Fruit fly (Drosophila melanogaster) whole organism, wandering third instar larva: ENCODE data around the gene Hs3st-B.

Experiments used
- Abd-B ChIP-seq: fragments of >200 bp; optimal IDR thresholded peaks from 2 replicates; lab custom pipeline; 2017; ENCODE audit warnings: missing biosample characterization, missing genetic modification characterization
- CG32264 ChIP-seq: fragments of 200-800 bp; sonication (Bioruptor generic); optimal IDR thresholded peaks from 2 replicates; lab custom pipeline; 2016; ENCODE audit warnings: missing biosample characterization, missing genetic modification characterization
- CG9705 ChIP-seq: fragments of 200-800 bp; sonication (Bioruptor generic); optimal IDR thresholded peaks from 2 replicates; lab custom pipeline; 2018; ENCODE audit warnings: missing biosample characterization, mild to moderate bottlenecking, missing genetic modification characterization
- CrebA ChIP-seq: fragments of 200-800 bp; sonication (Bioruptor generic); optimal IDR thresholded peaks from 2 replicates; lab custom pipeline; 2016; ENCODE audit warnings: missing biosample characterization, mild to moderate bottlenecking, missing genetic modification characterization, borderline replicate concordance
- Dfd ChIP-seq: fragments of >200 bp; optimal IDR thresholded peaks from 2 replicates; lab custom pipeline; 2017; ENCODE audit warnings: missing biosample characterization, missing genetic modification characterization
- Dif ChIP-seq: fragments of 200-275, 200-300 bp; sonication (Bioruptor generic); optimal IDR thresholded peaks from 2 replicates; lab custom pipeline; 2018; ENCODE audit warnings: missing biosample characterization, missing genetic modification characterization; ENCODE audit not compliant: partially characterized antibody
- GATAd ChIP-seq: sonication (Bioruptor generic); optimal IDR thresholded peaks from 2 replicates; lab custom pipeline; 2016; ENCODE audit warnings: missing biosample characterization, missing genetic modification characterization
- HLH106 ChIP-seq: fragments of 200-800 bp; optimal IDR thresholded peaks from 3 replicates; lab custom pipeline; 2019; ENCODE audit warnings: missing biosample characterization, mild to moderate bottlenecking, missing genetic modification characterization, moderate library complexity
- Hnf4 ChIP-seq: fragments of 200-800 bp; sonication (Bioruptor generic); optimal IDR thresholded peaks from 2 replicates; lab custom pipeline; 2016; ENCODE audit warnings: missing biosample characterization, mild to moderate bottlenecking, missing genetic modification characterization
- Hr83 ChIP-seq: fragments of 200-300 bp; sonication (Bioruptor generic); optimal IDR thresholded peaks from 2 replicates; lab custom pipeline; 2016; ENCODE audit warnings: missing biosample characterization, mild to moderate bottlenecking, missing genetic modification characterization, moderate library complexity; ENCODE audit not compliant: poor library complexity, severe bottlenecking
- Mio ChIP-seq: sonication (Bioruptor generic); optimal IDR thresholded peaks from 2 replicates; lab custom pipeline; 2016; ENCODE audit warnings: missing biosample characterization, missing genetic modification characterization
- Myc ChIP-seq: fragments of >200 bp; optimal IDR thresholded peaks from 2 replicates; lab custom pipeline; 2017
- OdsH ChIP-seq: fragments of 200-800 bp; sonication (Bioruptor generic); optimal IDR thresholded peaks from 2 replicates; lab custom pipeline; 2016; ENCODE audit warnings: missing biosample characterization, mild to moderate bottlenecking, missing genetic modification characterization
- Rel ChIP-seq, 2 experiments: fragments of 200-800 bp; sonication (Bioruptor generic) in 1 of 2; optimal IDR thresholded peaks; 2 replicates in 1 of 2; 3 replicates in 1 of 2; lab custom pipeline; 2016 to 2019; ENCODE audit warnings: mild to moderate bottlenecking in 2 of 2, missing biosample characterization in 2 of 2, missing genetic modification characterization in 2 of 2, moderate library complexity in 1 of 2
- Sp1 ChIP-seq: fragments of 200-800 bp; sonication (Bioruptor generic); optimal IDR thresholded peaks from 3 replicates; lab custom pipeline; 2019; ENCODE audit warnings: missing biosample characterization, mild to moderate bottlenecking, missing genetic modification characterization, moderate library complexity
- Vsx2 ChIP-seq: fragments of 200-300, 225-300 bp; sonication (Bioruptor generic); optimal IDR thresholded peaks from 2 replicates; lab custom pipeline; 2018; ENCODE audit warnings: missing biosample characterization, missing genetic modification characterization; ENCODE audit not compliant: partially characterized antibody
- br ChIP-seq: fragments of 200-800 bp; sonication (Bioruptor generic); optimal IDR thresholded peaks from 2 replicates; lab custom pipeline; 2016; ENCODE audit warnings: missing biosample characterization, missing genetic modification characterization
- dl ChIP-seq, 2 experiments: fragments of 175-275, 200-275 bp in 1 of 2; fragments of 200-275 bp in 1 of 2; sonication (Bioruptor generic); optimal IDR thresholded peaks; lab custom pipeline; 2018; ENCODE audit warnings: mild to moderate bottlenecking in 2 of 2, missing biosample characterization in 2 of 2, missing genetic modification characterization in 2 of 2, moderate library complexity in 2 of 2; ENCODE audit not compliant: partially characterized antibody in 2 of 2, insufficient read depth in 1 of 2
- dmrt93B ChIP-seq: fragments of 200-800 bp; sonication (Bioruptor generic); optimal IDR thresholded peaks from 2 replicates; lab custom pipeline; 2018; ENCODE audit warnings: missing biosample characterization, mild to moderate bottlenecking, missing genetic modification characterization
- dsf ChIP-seq: sonication (Bioruptor generic); optimal IDR thresholded peaks from 2 replicates; lab custom pipeline; 2016; ENCODE audit warnings: missing biosample characterization, missing genetic modification characterization, borderline replicate concordance
- ey ChIP-seq: fragments of 200-800 bp; sonication (Bioruptor generic); optimal IDR thresholded peaks from 2 replicates; lab custom pipeline; 2016; ENCODE audit warnings: missing biosample characterization, missing genetic modification characterization
- foxo ChIP-seq, 2 experiments: fragments of 200-800 bp; sonication (Bioruptor generic); optimal IDR thresholded peaks; 2 replicates in 1 of 2; 3 replicates in 1 of 2; lab custom pipeline; 2016 to 2017; ENCODE audit warnings: missing biosample characterization in 2 of 2, missing genetic modification characterization in 2 of 2
- fru ChIP-seq: fragments of 200-800 bp; sonication (Bioruptor generic); optimal IDR thresholded peaks from 3 replicates; lab custom pipeline; 2016; ENCODE audit warnings: missing biosample characterization, mild to moderate bottlenecking, missing genetic modification characterization
- h ChIP-seq: fragments of 200-800 bp; sonication (Bioruptor generic); optimal IDR thresholded peaks from 3 replicates; lab custom pipeline; 2016; ENCODE audit warnings: missing biosample characterization, mild to moderate bottlenecking, missing genetic modification characterization
- jim ChIP-seq: fragments of 175-275, 200-325 bp; sonication (Bioruptor generic); optimal IDR thresholded peaks from 2 replicates; lab custom pipeline; 2016; ENCODE audit warnings: missing biosample characterization, mild to moderate bottlenecking, missing genetic modification characterization
- lola ChIP-seq: fragments of >200 bp; optimal IDR thresholded peaks from 2 replicates; lab custom pipeline; 2017; ENCODE audit warnings: missing biosample characterization, missing genetic modification characterization
- pan ChIP-seq: fragments of >200 bp; optimal IDR thresholded peaks from 2 replicates; lab custom pipeline; 2017
- rgr ChIP-seq: fragments of 200-800 bp; sonication (Bioruptor generic); optimal IDR thresholded peaks from 3 replicates; lab custom pipeline; 2016; ENCODE audit warnings: missing biosample characterization, mild to moderate bottlenecking, missing genetic modification characterization
- sage ChIP-seq: fragments of 200-800 bp; sonication (Bioruptor generic); optimal IDR thresholded peaks from 2 replicates; lab custom pipeline; 2016; ENCODE audit warnings: missing biosample characterization, mild to moderate bottlenecking, missing genetic modification characterization
- sv ChIP-seq: fragments of 200-800 bp; sonication (Bioruptor generic); optimal IDR thresholded peaks from 3 replicates; lab custom pipeline; 2016; ENCODE audit warnings: missing biosample characterization, missing genetic modification characterization
- tai ChIP-seq: sonication (Bioruptor generic); optimal IDR thresholded peaks from 2 replicates; lab custom pipeline; 2016; ENCODE audit warnings: missing biosample characterization, missing genetic modification characterization
- woc ChIP-seq: sonication (Bioruptor generic); optimal IDR thresholded peaks from 2 replicates; lab custom pipeline; 2016; ENCODE audit warnings: missing biosample characterization, mild to moderate bottlenecking, missing genetic modification characterization

Gene Hs3st-B

DNA sequence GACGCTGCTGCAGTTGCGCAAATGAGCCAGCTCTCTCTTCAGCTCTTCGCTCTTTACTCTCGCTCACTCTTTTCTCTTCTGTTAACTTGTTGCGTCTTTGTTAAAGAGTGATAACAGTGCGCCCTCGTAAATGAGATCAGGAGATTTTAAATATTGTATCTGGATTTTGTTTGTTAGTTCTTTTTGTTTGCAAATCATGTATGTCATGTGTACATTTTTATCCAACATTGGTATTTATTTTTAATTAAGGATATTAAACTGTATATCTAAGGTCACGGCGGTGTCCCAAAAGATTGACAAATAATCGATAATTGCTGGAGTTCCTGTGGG lies 50.3 kb downstream of the Hs3st-B start:
- TF ChIP-seq pan (lab: Kevin White, UChicago) (no peak), dmrt93B (GFP tag; lab: Kevin White, UChicago) (peak; percentile 17), br (GFP tag; lab: Kevin White, UChicago) (peak; percentile 8), foxo (GFP tag; optimal IDR thresholded peaks at IDR 0.05; lab: Kevin White, UChicago) (peak in 1 of 2 experiments; percentile 41), GATAd (GFP tag; lab: Kevin White, UChicago) (no peak), fru (GFP tag; lab: Kevin White, UChicago) (peak; percentile 55), CG32264 (GFP tag; lab: Kevin White, UChicago) (peak; percentile 25), rgr (GFP tag; lab: Kevin White, UChicago) (peak; percentile 49), OdsH (peak; percentile 23), jim (GFP tag; lab: Kevin White, UChicago) (no peak), CrebA (GFP tag; lab: Kevin White, UChicago) (no peak), woc (GFP tag; lab: Kevin White, UChicago) (no peak), Sp1 (GFP tag; lab: Kevin White, UChicago) (peak; percentile 17), Hr83 (GFP tag; lab: Kevin White, UChicago) (no peak), dl (GFP tag; optimal IDR thresholded peaks at IDR 0.05; lab: Kevin White, UChicago; ENCODE audit: insufficient read depth in 1 of 2, partially characterized antibody in 2 of 2) (peak; percentile 84 to 88), Vsx2 (peak; percentile 56), sage (GFP tag; lab: Kevin White, UChicago) (peak; percentile 54), Mio (no peak), Dfd (GFP tag; lab: Kevin White, UChicago) (no peak), Hnf4 (GFP tag; lab: Kevin White, UChicago) (peak; percentile 59), sv (no peak), ey (GFP tag; lab: Kevin White, UChicago) (peak; percentile 35), dsf (GFP tag; lab: Kevin White, UChicago) (peak; percentile 34), Rel (GFP tag; optimal IDR thresholded peaks at IDR 0.05; lab: Kevin White, UChicago) (no peak), Rel (tag; optimal IDR thresholded peaks at IDR 0.05; lab: Kevin White, UChicago) (no peak), tai (GFP tag; lab: Kevin White, UChicago) (peak; percentile 0), Dif (GFP tag; lab: Kevin White, UChicago) (peak; percentile 89), Myc (lab: Kevin White, UChicago) (no peak), HLH106 (peak; percentile 66), CG9705 (GFP tag; lab: Kevin White, UChicago) (no peak), h (GFP tag; lab: Kevin White, UChicago) (peak; percentile 65)

DNA sequence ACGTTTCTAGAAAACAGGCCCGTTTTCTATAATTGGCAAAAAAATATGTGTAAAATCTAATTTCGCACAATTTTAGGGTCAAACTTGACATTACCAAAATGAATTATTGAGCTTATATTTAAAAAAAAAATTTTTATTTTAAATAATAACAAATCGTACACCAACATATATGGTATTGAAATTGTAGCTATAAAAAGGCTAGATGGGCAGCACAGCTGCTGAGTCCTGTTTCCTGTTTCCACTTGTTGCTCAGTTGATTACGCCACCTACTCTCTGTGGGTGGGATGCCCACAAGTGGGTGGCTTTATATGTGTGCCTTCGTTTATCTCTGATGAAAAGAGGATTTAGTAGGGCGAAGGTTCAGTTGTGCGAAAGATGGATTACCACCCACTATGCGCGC lies 50.9 kb downstream of the Hs3st-B start:
- no peak for TF ChIP-seq foxo (GFP tag; optimal IDR thresholded peaks at IDR 0.05; lab: Kevin White, UChicago)
- TF ChIP-seq Abd-B (GFP tag; lab: Kevin White, UChicago), result no peak
- TF ChIP-seq Dfd (GFP tag; lab: Kevin White, UChicago), result no peak
- TF ChIP-seq HLH106, result no peak
- no peak for TF ChIP-seq lola (GFP tag; lab: Kevin White, UChicago)
- TF ChIP-seq CG9705 (GFP tag; lab: Kevin White, UChicago), result no peak
- no peak for TF ChIP-seq h (GFP tag; lab: Kevin White, UChicago)
- TF ChIP-seq Hnf4 (GFP tag; lab: Kevin White, UChicago), result no peak
- TF ChIP-seq Hr83 (GFP tag; lab: Kevin White, UChicago), result no peak
